Worm (Caenorhabditis elegans) whole organism, early embryonic: ENCODE measurements around the gene mms-19.

Experiments
- B0310.2 ChIP-seq: sonication (generic microtip); optimal IDR thresholded peaks from 2 replicates; lab custom pipeline; 2016; ENCODE audit warnings: mild to moderate bottlenecking, missing genetic modification characterization, missing compliant biosample characterization
- F13C5.2 ChIP-seq: sonication (generic microtip); optimal IDR thresholded peaks from 2 replicates; lab custom pipeline; 2017; ENCODE audit warnings: mild to moderate bottlenecking, missing genetic modification characterization, inconsistent platforms, missing compliant biosample characterization
- aly-1 ChIP-seq: sonication (generic microtip); optimal IDR thresholded peaks from 2 replicates; lab custom pipeline; 2016; ENCODE audit warnings: missing genetic modification characterization, missing compliant biosample characterization
- ama-1 ChIP-seq: fragments of 150-350 bp; optimal IDR thresholded peaks from 2 replicates; lab custom pipeline; 2014
- ceh-13 ChIP-seq: fragments of 200-800 bp; sonication (Bioruptor generic); optimal IDR thresholded peaks from 2 replicates; lab custom pipeline; 2018; ENCODE audit warnings: mild to moderate bottlenecking, missing genetic modification characterization, missing compliant biosample characterization
- ceh-36 ChIP-seq: sonication (generic microtip); optimal IDR thresholded peaks from 2 replicates; lab custom pipeline; 2016; ENCODE audit warnings: missing genetic modification characterization, inconsistent platforms, missing compliant biosample characterization
- ets-7 ChIP-seq: sonication (generic microtip); optimal IDR thresholded peaks from 2 replicates; lab custom pipeline; 2016; ENCODE audit warnings: missing genotype, missing genetic modification characterization, missing compliant biosample characterization
- flt-1 ChIP-seq: fragments of 200-800 bp; sonication (Bioruptor generic); IDR thresholded peaks from 2 replicates; pipeline ENCODE4 v1.3.6; 2022; ENCODE audit warnings: missing genetic modification characterization, missing compliant biosample characterization
- hmbx-1 ChIP-seq: sonication (generic microtip); optimal IDR thresholded peaks from 2 replicates; lab custom pipeline; 2016; ENCODE audit warnings: mild to moderate bottlenecking, missing genetic modification characterization, missing compliant biosample characterization
- hmg-4 ChIP-seq: fragments of 200-800 bp; sonication (Bioruptor generic); optimal IDR thresholded peaks from 2 replicates; lab custom pipeline; 2018; ENCODE audit warnings: mild to moderate bottlenecking, missing genetic modification characterization, missing compliant biosample characterization
- hnd-1 ChIP-seq: sonication (generic microtip); optimal IDR thresholded peaks from 2 replicates; lab custom pipeline; 2016; ENCODE audit warnings: missing genetic modification characterization, missing compliant biosample characterization
- pes-1 ChIP-seq: fragments of 200-800 bp; sonication (Bioruptor generic); IDR thresholded peaks from 2 replicates; pipeline ENCODE4 v1.3.6; 2022; ENCODE audit warnings: missing genetic modification reagents, missing genetic modification characterization, missing compliant biosample characterization
- scrt-1 ChIP-seq: fragments of 200-800 bp; sonication (Bioruptor generic); IDR thresholded peaks from 2 replicates; pipeline ENCODE4 v1.3.6; 2022; ENCODE audit warnings: missing genetic modification characterization, missing compliant biosample characterization
- sea-1 ChIP-seq: fragments of 200-800 bp; sonication (Bioruptor generic); conservative IDR thresholded peaks from 2 replicates; pipeline ENCODE4 v1.3.6; 2022; ENCODE audit warnings: missing genetic modification characterization, missing compliant biosample characterization
- tbx-11 ChIP-seq: fragments of 200-800 bp; sonication (Bioruptor generic); IDR thresholded peaks from 2 replicates; pipeline ENCODE4 v1.3.6; 2022; ENCODE audit warnings: missing genetic modification characterization, missing compliant biosample characterization
- tbx-37 ChIP-seq: fragments of 200-800 bp; sonication (Bioruptor generic); conservative IDR thresholded peaks from 2 replicates; pipeline ENCODE4 v1.3.6; 2022; ENCODE audit warnings: missing genetic modification reagents, missing genetic modification characterization, missing compliant biosample characterization
- tra-4 ChIP-seq: sonication (generic microtip); optimal IDR thresholded peaks from 2 replicates; lab custom pipeline; 2017; ENCODE audit warnings: missing genetic modification characterization, missing compliant biosample characterization

The mms-19 gene

DNA sequence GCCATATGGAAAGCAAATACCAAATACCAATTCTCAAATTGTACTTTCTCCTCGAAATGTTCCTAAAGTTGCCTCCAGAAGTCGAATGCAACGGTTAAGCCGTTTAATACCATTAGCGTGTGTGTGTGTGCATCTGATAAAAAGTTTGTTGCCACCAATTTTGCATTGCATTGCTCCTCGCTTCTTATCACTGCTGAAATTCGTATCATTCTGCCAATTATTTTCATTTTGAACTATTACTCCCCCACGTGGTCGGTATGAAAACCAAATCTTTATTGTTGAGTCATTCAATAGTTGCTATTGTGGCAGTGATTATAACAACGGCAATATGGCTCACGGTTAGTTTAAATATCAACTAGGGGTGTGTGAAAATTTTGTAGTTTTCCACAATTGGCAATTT is 23.9 kb upstream of the mms-19 start, which contains the start of gene T05C3.6:
Gene T05C3.6 (plus strand): TSS at position 241 of the 400 bp plus-strand sequence.
- TF ChIP-seq ceh-13 (GFP tag; lab: Kevin White, UChicago), result no peak
- TF ChIP-seq flt-1 (GFP tag; lab: Robert Waterston, UW), result no peak
- no peak for TF ChIP-seq tra-4 (tag; lab: Kevin White, UChicago)
- TF ChIP-seq hnd-1 (tag; lab: Kevin White, UChicago), result no peak
- TF ChIP-seq ama-1, result no peak
- TF ChIP-seq ets-7 (tag; lab: Kevin White, UChicago), result no peak
- no peak for TF ChIP-seq pes-1 (GFP tag; lab: Robert Waterston, UW)
- TF ChIP-seq tbx-37 (GFP tag; lab: Robert Waterston, UW), result no peak
- no peak for TF ChIP-seq aly-1 (tag; lab: Kevin White, UChicago)
- TF ChIP-seq B0310.2 (tag; lab: Kevin White, UChicago), result no peak
- TF ChIP-seq hmg-4 (GFP tag; lab: Kevin White, UChicago), result no peak

ce11 chrV:5493447-5493846 is 20.7 kb upstream of the mms-19 start, which contains the start of gene T05C3.2:
Gene T05C3.2, plus strand, starts transcription at chrV:5493747.
- TF ChIP-seq B0310.2 (tag; lab: Kevin White, UChicago) (no peak), tbx-11 (GFP tag; lab: Robert Waterston, UW) (no peak), ets-7 (tag; lab: Kevin White, UChicago) (no peak), hmbx-1 (tag; lab: Kevin White, UChicago) (no peak), sea-1 (GFP tag; lab: Robert Waterston, UW) (no peak), ceh-36 (tag; lab: Kevin White, UChicago) (no peak), F13C5.2 (tag; lab: Kevin White, UChicago) (no peak), aly-1 (tag; lab: Kevin White, UChicago) (no peak), pes-1 (GFP tag; lab: Robert Waterston, UW) (no peak), scrt-1 (no peak)

DNA sequence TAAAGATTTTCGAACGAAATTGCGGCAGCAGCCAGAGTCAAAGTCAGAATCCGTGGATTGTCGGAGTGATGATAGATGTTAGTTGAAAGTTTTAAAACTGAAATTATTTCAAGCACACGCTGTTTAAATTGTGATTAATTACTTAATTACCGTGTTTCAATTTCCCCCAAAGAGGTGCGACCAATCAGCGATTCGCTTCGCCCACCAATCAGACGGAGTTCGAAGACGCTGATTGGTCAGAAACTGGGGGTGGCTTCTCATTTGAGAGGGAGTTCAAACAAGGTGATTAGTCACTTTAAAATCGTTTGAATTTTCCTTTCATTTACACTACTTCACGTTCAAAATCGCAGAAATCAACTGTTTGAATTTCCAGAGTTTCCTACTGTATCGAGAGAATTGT is 14.7 kb upstream of the mms-19 start:
- no peak for TF ChIP-seq ceh-13 (GFP tag; lab: Kevin White, UChicago)
- no peak for TF ChIP-seq tbx-11 (GFP tag; lab: Robert Waterston, UW)
- TF ChIP-seq B0310.2 (tag; lab: Kevin White, UChicago), result no peak
- no peak for TF ChIP-seq hmbx-1 (tag; lab: Kevin White, UChicago)
- TF ChIP-seq ets-7 (tag; lab: Kevin White, UChicago), result no peak

DNA sequence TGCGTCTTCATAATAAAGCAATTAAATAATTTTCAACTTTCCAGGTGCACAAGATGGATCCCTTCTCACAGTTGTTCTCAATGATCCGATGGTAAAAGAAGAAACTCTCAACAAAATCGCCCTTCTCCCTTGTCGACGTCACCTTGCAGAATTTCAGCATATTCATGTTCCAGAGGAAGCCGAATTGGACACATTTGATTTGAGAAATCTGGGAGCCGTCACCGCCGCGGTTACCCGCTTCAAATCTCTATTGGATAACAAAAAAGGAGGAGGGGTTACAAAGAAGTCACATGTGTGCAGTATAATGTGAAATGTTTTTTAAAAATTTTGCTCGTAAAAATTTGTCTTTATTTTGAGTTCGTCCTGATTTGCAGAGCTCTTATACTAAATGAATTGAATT is 11.4 kb upstream of the mms-19 start:
- TF ChIP-seq pes-1 (GFP tag; lab: Robert Waterston, UW) (no peak), ceh-36 (tag; lab: Kevin White, UChicago) (no peak), hnd-1 (tag; lab: Kevin White, UChicago) (no peak), tbx-37 (GFP tag; lab: Robert Waterston, UW) (no peak), ceh-13 (GFP tag; lab: Kevin White, UChicago) (no peak), sea-1 (GFP tag; lab: Robert Waterston, UW) (no peak), flt-1 (GFP tag; lab: Robert Waterston, UW) (no peak), hmbx-1 (tag; lab: Kevin White, UChicago) (no peak), B0310.2 (tag; lab: Kevin White, UChicago) (no peak), hmg-4 (GFP tag; lab: Kevin White, UChicago) (no peak), tra-4 (tag; lab: Kevin White, UChicago) (no peak), F13C5.2 (tag; lab: Kevin White, UChicago) (no peak), scrt-1 (no peak), aly-1 (tag; lab: Kevin White, UChicago) (no peak), ets-7 (tag; lab: Kevin White, UChicago) (no peak), ama-1 (no peak), tbx-11 (GFP tag; lab: Robert Waterston, UW) (no peak)

DNA sequence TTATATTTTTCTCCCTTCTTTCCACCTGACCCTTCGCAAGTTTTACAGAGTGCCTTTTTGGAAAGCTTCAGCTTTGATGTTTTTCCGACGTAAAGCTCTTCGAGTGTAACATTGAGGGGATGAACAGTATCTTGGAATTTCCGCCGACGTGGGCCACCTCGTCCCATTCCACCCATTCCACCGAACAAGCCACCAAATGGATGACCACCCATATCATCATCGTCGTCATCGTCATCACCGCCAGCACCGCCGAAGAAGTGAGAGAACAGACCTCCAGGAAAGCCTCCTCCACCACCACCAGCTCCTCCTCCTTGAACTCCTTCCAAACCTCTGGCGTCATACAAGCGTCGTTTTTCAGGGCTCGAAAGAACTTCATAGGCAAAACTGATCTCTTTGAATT is 9.9 kb upstream of the mms-19 start:
- TF ChIP-seq ama-1 (no peak), tra-4 (tag; lab: Kevin White, UChicago) (no peak), scrt-1 (no peak), aly-1 (tag; lab: Kevin White, UChicago) (no peak), ceh-13 (GFP tag; lab: Kevin White, UChicago) (no peak), hmbx-1 (tag; lab: Kevin White, UChicago) (no peak), tbx-11 (GFP tag; lab: Robert Waterston, UW) (no peak), sea-1 (GFP tag; lab: Robert Waterston, UW) (no peak), hmg-4 (GFP tag; lab: Kevin White, UChicago) (no peak), B0310.2 (tag; lab: Kevin White, UChicago) (no peak), tbx-37 (GFP tag; lab: Robert Waterston, UW) (no peak), ets-7 (tag; lab: Kevin White, UChicago) (no peak), ceh-36 (tag; lab: Kevin White, UChicago) (no peak)

- TF ChIP-seq ets-7 (tag; lab: Kevin White, UChicago) (no peak), tra-4 (tag; lab: Kevin White, UChicago) (peak; percentile 9), ceh-13 (GFP tag; lab: Kevin White, UChicago) (no peak), ceh-36 (tag; lab: Kevin White, UChicago) (peak; percentile 15), tbx-11 (GFP tag; lab: Robert Waterston, UW) (peak; percentile 47; the same call in 1 of the 2 replicates), aly-1 (tag; lab: Kevin White, UChicago) (no peak), hnd-1 (tag; lab: Kevin White, UChicago) (no peak), F13C5.2 (tag; lab: Kevin White, UChicago) (peak; percentile 78), hmbx-1 (tag; lab: Kevin White, UChicago) (no peak), B0310.2 (tag; lab: Kevin White, UChicago) (no peak), scrt-1 (0 out of 2 replicates have a peak, but pooled peaks have one; percentile 34), sea-1 (GFP tag; lab: Robert Waterston, UW) (0 out of 2 replicates have a peak, but pooled peaks have one; percentile 9), tbx-37 (GFP tag; lab: Robert Waterston, UW) (peak; percentile 66; the same call in 1 of the 2 replicates), flt-1 (GFP tag; lab: Robert Waterston, UW) (peak; percentile 49; the same call in 1 of the 2 replicates), hmg-4 (GFP tag; lab: Kevin White, UChicago) (peak; percentile 67), ama-1 (no peak), pes-1 (GFP tag; lab: Robert Waterston, UW) (peak; percentile 67)
These were observed 9.2 kb upstream of the mms-19 start, which contains the start of the genes dnj-19 and nhr-47 for ce11 chrV:5504807-5505442. Gene dnj-19, minus strand, starts transcription at chrV:5504857. Gene nhr-47, plus strand, starts transcription at chrV:5505253.
